Fruit fly (Drosophila melanogaster): ENCODE results near the gene Ucp4C.

DNA sequence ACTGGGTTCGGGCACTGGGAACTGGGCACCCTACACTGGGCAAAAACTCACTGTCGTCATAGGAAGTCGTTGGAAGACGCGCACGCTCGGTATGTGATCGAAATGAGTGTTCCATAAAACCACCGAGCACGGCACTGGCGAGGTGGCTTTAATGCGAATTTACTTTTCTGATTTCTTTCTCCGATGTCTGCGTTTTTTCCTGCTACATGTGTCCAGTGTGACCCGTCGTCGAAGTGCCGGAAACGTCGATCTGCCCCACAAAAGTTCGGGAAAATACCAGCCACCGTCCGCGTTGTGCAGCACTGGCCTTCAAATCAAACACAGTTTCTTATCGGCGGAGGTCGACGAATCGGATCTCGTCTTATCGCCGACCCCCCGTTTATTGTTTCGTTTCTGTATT lies 30.9 kb downstream of the Ucp4C start, which contains the start of gene Kdm5:
- TF ChIP-seq Hr96 (GFP tag; optimal IDR thresholded peaks at IDR 0.05) (no peak), Mnt (GFP tag; optimal IDR thresholded peaks at IDR 0.05) (peak; percentile 76), bab1 (GFP tag; optimal IDR thresholded peaks at IDR 0.05) (peak; percentile 38), pad (GFP tag; optimal IDR thresholded peaks at IDR 0.05) (peak; percentile 40), Clk (GFP tag; optimal IDR thresholded peaks at IDR 0.05) (peak; percentile 8), cic (GFP tag; optimal IDR thresholded peaks at IDR 0.05) (peak; percentile 32), CG7045 (GFP tag; optimal IDR thresholded peaks at IDR 0.05) (no peak), cnc (optimal IDR thresholded peaks at IDR 0.05) (no peak), Crg-1 (GFP tag; optimal IDR thresholded peaks at IDR 0.05) (peak; percentile 72), CG7101 (tag; optimal IDR thresholded peaks at IDR 0.05) (peak; percentile 66), CG12768 (GFP tag; optimal IDR thresholded peaks at IDR 0.05) (peak; percentile 24), tj (GFP tag; optimal IDR thresholded peaks at IDR 0.05) (peak; percentile 10)
